Fruit fly (Drosophila melanogaster) whole organism, prepupa: ENCODE data around the gene ThrRS.

Experiments used
- CG10631 ChIP-seq: fragments of 200-800 bp; sonication (Bioruptor generic); optimal IDR thresholded peaks from 2 replicates; lab custom pipeline; 2016; ENCODE audit warnings: missing biosample characterization, missing genetic modification characterization
- CG10669 ChIP-seq: fragments of 200-800 bp; sonication (Bioruptor generic); optimal IDR thresholded peaks from 3 replicates; lab custom pipeline; 2018; ENCODE audit warnings: missing biosample characterization, mild to moderate bottlenecking, missing genetic modification characterization, moderate library complexity
- CG11294 ChIP-seq: fragments of 200-800 bp; sonication (Bioruptor generic); IDR thresholded peaks from 2 replicates; pipeline ENCODE4 v1.3.6; 2022; ENCODE audit warnings: missing biosample characterization, missing genetic modification characterization
- CG11902 ChIP-seq: fragments of 200-800 bp; sonication (Bioruptor generic); optimal IDR thresholded peaks from 3 replicates; lab custom pipeline; 2016; ENCODE audit warnings: missing biosample characterization, missing genetic modification characterization
- CG1621 ChIP-seq: fragments of 200-800 bp; sonication (Bioruptor generic); optimal IDR thresholded peaks from 3 replicates; lab custom pipeline; 2018; ENCODE audit warnings: missing biosample characterization, mild to moderate bottlenecking, missing genetic modification characterization
- CG16779 ChIP-seq: fragments of 200-800 bp; sonication (Bioruptor generic); optimal IDR thresholded peaks from 3 replicates; lab custom pipeline; 2017; ENCODE audit warnings: missing biosample characterization, mild to moderate bottlenecking, missing genetic modification characterization
- CG31627 ChIP-seq: fragments of 200-800 bp; sonication (Bioruptor generic); optimal IDR thresholded peaks from 3 replicates; lab custom pipeline; 2016; ENCODE audit warnings: missing biosample characterization, missing genetic modification characterization
- CG32006 ChIP-seq: fragments of 200-800 bp; sonication (Bioruptor generic); optimal IDR thresholded peaks from 3 replicates; lab custom pipeline; 2017; ENCODE audit warnings: missing biosample characterization, mild to moderate bottlenecking, missing genetic modification characterization
- CG3919 ChIP-seq: fragments of 200-800 bp; sonication (Bioruptor generic); optimal IDR thresholded peaks from 3 replicates; lab custom pipeline; 2016; ENCODE audit warnings: missing biosample characterization, missing genetic modification characterization
- CG4318 ChIP-seq: fragments of 200-800 bp; sonication (Bioruptor generic); optimal IDR thresholded peaks from 3 replicates; lab custom pipeline; 2017; ENCODE audit warnings: missing biosample characterization, mild to moderate bottlenecking, missing genetic modification characterization
- CG6808 ChIP-seq: fragments of 200-800 bp; sonication (Bioruptor generic); optimal IDR thresholded peaks from 3 replicates; lab custom pipeline; 2017; ENCODE audit warnings: missing biosample characterization, missing genetic modification characterization, mild to moderate bottlenecking, moderate library complexity, missing genetic modification reagents
- CG6854 ChIP-seq: fragments of 200-800 bp; sonication (Bioruptor generic); optimal IDR thresholded peaks from 2 replicates; lab custom pipeline; 2017; ENCODE audit warnings: missing biosample characterization, mild to moderate bottlenecking, missing genetic modification characterization
- CG7368 ChIP-seq: fragments of 200-800 bp; sonication (Bioruptor generic); optimal IDR thresholded peaks from 3 replicates; lab custom pipeline; 2016; ENCODE audit warnings: missing biosample characterization, missing genetic modification characterization
- CG8319 ChIP-seq: fragments of 200-800 bp; sonication (Bioruptor generic); optimal IDR thresholded peaks from 3 replicates; lab custom pipeline; 2016; ENCODE audit warnings: missing biosample characterization, missing genetic modification characterization
- CG8632 ChIP-seq: fragments of 200-800 bp; sonication (Bioruptor generic); optimal IDR thresholded peaks from 3 replicates; lab custom pipeline; 2016; ENCODE audit warnings: missing biosample characterization, missing genetic modification characterization
- CG9139 ChIP-seq: fragments of 200-800 bp; sonication (Bioruptor generic); optimal IDR thresholded peaks from 3 replicates; lab custom pipeline; 2017; ENCODE audit warnings: missing biosample characterization, mild to moderate bottlenecking, missing genetic modification characterization
- Eip75B ChIP-seq: fragments of 200-800 bp; sonication (Bioruptor generic); optimal IDR thresholded peaks from 3 replicates; lab custom pipeline; 2016; ENCODE audit warnings: missing biosample characterization, missing genetic modification characterization
- Eip78C ChIP-seq: fragments of 200-800 bp; sonication (Bioruptor generic); peaks from one replicate; lab custom pipeline; 2016; ENCODE audit warnings: missing biosample characterization, missing genetic modification characterization
- Ets21C ChIP-seq: fragments of 200-800 bp; sonication (Bioruptor generic); optimal IDR thresholded peaks from 3 replicates; lab custom pipeline; 2016; ENCODE audit warnings: missing biosample characterization, missing genetic modification characterization
- Ets96B ChIP-seq: fragments of 200-800 bp; optimal IDR thresholded peaks from 2 replicates; lab custom pipeline; 2019; ENCODE audit warnings: missing biosample characterization, mild to moderate bottlenecking, missing genetic modification characterization, moderate library complexity
- Gug ChIP-seq: fragments of 200-800 bp; sonication (Bioruptor generic); IDR thresholded peaks from 2 replicates; pipeline ENCODE4 v1.3.6; 2022; ENCODE audit warnings: missing biosample characterization, missing genetic modification characterization
- Hr39 ChIP-seq: fragments of 200-800 bp; sonication (Bioruptor generic); optimal IDR thresholded peaks from 2 replicates; lab custom pipeline; 2016; ENCODE audit warnings: missing biosample characterization, missing genetic modification characterization
- Hr4 ChIP-seq: fragments of 200-800 bp; sonication (Bioruptor generic); optimal IDR thresholded peaks from 3 replicates; lab custom pipeline; 2016; ENCODE audit warnings: missing biosample characterization, missing genetic modification characterization
- Lpt ChIP-seq: fragments of 200-800 bp; sonication (Bioruptor generic); optimal IDR thresholded peaks from 3 replicates; lab custom pipeline; 2016; ENCODE audit warnings: missing biosample characterization, missing genetic modification characterization
- Met ChIP-seq: fragments of 200-800 bp; sonication (Bioruptor generic); optimal IDR thresholded peaks from 3 replicates; lab custom pipeline; 2016; ENCODE audit warnings: missing biosample characterization, missing genetic modification characterization
- OdsH ChIP-seq: fragments of 200-800 bp; sonication (Bioruptor generic); optimal IDR thresholded peaks from 3 replicates; lab custom pipeline; 2016; ENCODE audit warnings: missing biosample characterization, missing genetic modification characterization
- Sox14 ChIP-seq: fragments of 200-800 bp; sonication (Bioruptor generic); optimal IDR thresholded peaks from 3 replicates; lab custom pipeline; 2016; ENCODE audit warnings: missing biosample characterization, missing genetic modification characterization
- achi ChIP-seq: fragments of 200-800 bp; sonication (Bioruptor generic); optimal IDR thresholded peaks from 3 replicates; lab custom pipeline; 2016; ENCODE audit warnings: missing biosample characterization, missing genetic modification characterization
- acj6 ChIP-seq: fragments of 200-800 bp; sonication (Bioruptor generic); optimal IDR thresholded peaks from 3 replicates; lab custom pipeline; 2016; ENCODE audit warnings: missing biosample characterization, missing genetic modification characterization
- cyc ChIP-seq: fragments of 200-800 bp; sonication (Bioruptor generic); optimal IDR thresholded peaks from 3 replicates; lab custom pipeline; 2016; ENCODE audit warnings: missing biosample characterization, missing genetic modification characterization
- dac ChIP-seq: fragments of 200-800 bp; sonication (Bioruptor generic); optimal IDR thresholded peaks from 2 replicates; lab custom pipeline; 2017; ENCODE audit warnings: missing biosample characterization, mild to moderate bottlenecking, missing genetic modification characterization
- dsx ChIP-seq: fragments of 200-800 bp; optimal IDR thresholded peaks from 3 replicates; lab custom pipeline; 2019; ENCODE audit warnings: missing biosample characterization, mild to moderate bottlenecking, missing genetic modification characterization, moderate library complexity; ENCODE audit not compliant: poor library complexity, severe bottlenecking
- esn ChIP-seq: fragments of 200-800 bp; sonication (Bioruptor generic); optimal IDR thresholded peaks from 2 replicates; lab custom pipeline; 2016; ENCODE audit warnings: missing biosample characterization, mild to moderate bottlenecking, missing genetic modification characterization, moderate library complexity
- fd59A ChIP-seq: fragments of 200-800 bp; sonication (Bioruptor generic); optimal IDR thresholded peaks from 2 replicates; lab custom pipeline; 2017; ENCODE audit warnings: missing biosample characterization, mild to moderate bottlenecking, missing genetic modification characterization, missing genetic modification reagents
- fkh ChIP-seq: fragments of 200-800 bp; sonication (Bioruptor generic); optimal IDR thresholded peaks from 3 replicates; lab custom pipeline; 2017; ENCODE audit warnings: missing biosample characterization, mild to moderate bottlenecking, missing genetic modification characterization, moderate library complexity
- lz ChIP-seq: fragments of 200-800 bp; sonication (Bioruptor generic); optimal IDR thresholded peaks from 3 replicates; lab custom pipeline; 2016; ENCODE audit warnings: missing biosample characterization, missing genetic modification characterization
- pdm3 ChIP-seq: fragments of 200-800 bp; sonication (Bioruptor generic); optimal IDR thresholded peaks from 3 replicates; lab custom pipeline; 2016; ENCODE audit warnings: missing biosample characterization, missing genetic modification characterization
- spab ChIP-seq: fragments of 200-800 bp; sonication (Bioruptor generic); optimal IDR thresholded peaks from 2 replicates; lab custom pipeline; 2017; ENCODE audit warnings: missing biosample characterization, mild to moderate bottlenecking, missing genetic modification characterization, missing genetic modification reagents
- ss ChIP-seq, 2 experiments: fragments of 200-800 bp; sonication (Bioruptor generic); optimal IDR thresholded peaks; 2 replicates in 1 of 2; 3 replicates in 1 of 2; lab custom pipeline; 2017 to 2018; ENCODE audit warnings: mild to moderate bottlenecking in 2 of 2, missing biosample characterization in 2 of 2, missing genetic modification characterization in 2 of 2, moderate library complexity in 1 of 2
- svp ChIP-seq: fragments of 200-800 bp; sonication (Bioruptor generic); peaks from one replicate; lab custom pipeline; 2016; ENCODE audit warnings: missing biosample characterization, missing genetic modification characterization
- topi ChIP-seq: fragments of 200-800 bp; sonication (Bioruptor generic); optimal IDR thresholded peaks from 3 replicates; lab custom pipeline; 2016; ENCODE audit warnings: missing biosample characterization, missing genetic modification characterization
- vri ChIP-seq: fragments of 200-800 bp; sonication (Bioruptor generic); optimal IDR thresholded peaks from 3 replicates; lab custom pipeline; 2016; ENCODE audit warnings: missing biosample characterization, mild to moderate bottlenecking, missing genetic modification characterization

Gene ThrRS

DNA sequence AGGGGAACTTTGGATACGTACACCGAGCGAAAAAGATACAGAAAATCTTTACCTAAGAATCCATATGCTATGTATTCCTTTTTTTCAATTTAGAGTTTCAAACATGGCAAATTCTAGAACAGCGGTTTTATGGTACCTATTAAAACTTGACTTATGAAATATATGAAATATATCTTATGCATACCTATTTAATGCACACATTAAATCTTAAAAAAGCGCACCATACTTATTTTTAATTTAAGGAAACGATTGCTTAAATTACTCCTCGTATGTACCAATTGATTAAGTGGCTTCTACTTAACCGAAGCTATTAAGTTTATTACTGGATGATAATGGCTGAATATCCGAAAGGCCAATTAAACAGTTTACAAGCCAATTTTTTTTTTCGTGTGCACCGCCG, 16.4 kb downstream of the ThrRS start (continued):
- TF ChIP-seq dsx (GFP tag; lab: Kevin White, UChicago), result no peak
- no peak for TF ChIP-seq CG16779 (tag; lab: Kevin White, UChicago)
- TF ChIP-seq Hr4, result peak; percentile 34
- peak; percentile 23 for TF ChIP-seq Eip75B (GFP tag; lab: Kevin White, UChicago)
- TF ChIP-seq vri (GFP tag; lab: Kevin White, UChicago), result no peak
- peak; percentile 26 for TF ChIP-seq Met
- peak; percentile 11 for TF ChIP-seq pdm3 (GFP tag; lab: Kevin White, UChicago)
- TF ChIP-seq acj6 (GFP tag; lab: Kevin White, UChicago), result no peak
- TF ChIP-seq fkh (GFP tag; lab: Kevin White, UChicago), result no peak
- no peak for TF ChIP-seq CG7368
- no peak for TF ChIP-seq Gug (GFP tag; lab: Robert Waterston, UW)
- peak; percentile 5 for TF ChIP-seq OdsH
- TF ChIP-seq svp (GFP tag; lab: Kevin White, UChicago), result peak; percentile 49
- TF ChIP-seq dac, result no peak
- TF ChIP-seq CG8319 (GFP tag; lab: Kevin White, UChicago), result no peak
- TF ChIP-seq CG10631 (GFP tag; lab: Kevin White, UChicago), result peak; percentile 21
- TF ChIP-seq CG9139 (GFP tag; lab: Kevin White, UChicago), result no peak
- TF ChIP-seq CG1621, result no peak
- TF ChIP-seq esn, result no peak
- no peak for TF ChIP-seq Ets21C (GFP tag; lab: Kevin White, UChicago)
- no peak for TF ChIP-seq CG4318 (GFP tag; lab: Kevin White, UChicago)
- no peak for TF ChIP-seq Hr39
- TF ChIP-seq Lpt (GFP tag; lab: Kevin White, UChicago), result no peak
- no peak for TF ChIP-seq CG6854 (GFP tag; lab: Kevin White, UChicago)
- no peak for TF ChIP-seq Ets96B (tag; lab: Kevin White, UChicago)
- TF ChIP-seq ss (GFP tag; optimal IDR thresholded peaks at IDR 0.05; lab: Kevin White, UChicago), result no peak
- TF ChIP-seq CG11294, result no peak
- no peak for TF ChIP-seq lz
- TF ChIP-seq CG11902 (GFP tag; lab: Kevin White, UChicago), result no peak
- no peak for TF ChIP-seq CG8632 (GFP tag; lab: Kevin White, UChicago)
- peak; percentile 7 for TF ChIP-seq Sox14 (GFP tag; lab: Kevin White, UChicago)
- TF ChIP-seq fd59A, result no peak

DNA sequence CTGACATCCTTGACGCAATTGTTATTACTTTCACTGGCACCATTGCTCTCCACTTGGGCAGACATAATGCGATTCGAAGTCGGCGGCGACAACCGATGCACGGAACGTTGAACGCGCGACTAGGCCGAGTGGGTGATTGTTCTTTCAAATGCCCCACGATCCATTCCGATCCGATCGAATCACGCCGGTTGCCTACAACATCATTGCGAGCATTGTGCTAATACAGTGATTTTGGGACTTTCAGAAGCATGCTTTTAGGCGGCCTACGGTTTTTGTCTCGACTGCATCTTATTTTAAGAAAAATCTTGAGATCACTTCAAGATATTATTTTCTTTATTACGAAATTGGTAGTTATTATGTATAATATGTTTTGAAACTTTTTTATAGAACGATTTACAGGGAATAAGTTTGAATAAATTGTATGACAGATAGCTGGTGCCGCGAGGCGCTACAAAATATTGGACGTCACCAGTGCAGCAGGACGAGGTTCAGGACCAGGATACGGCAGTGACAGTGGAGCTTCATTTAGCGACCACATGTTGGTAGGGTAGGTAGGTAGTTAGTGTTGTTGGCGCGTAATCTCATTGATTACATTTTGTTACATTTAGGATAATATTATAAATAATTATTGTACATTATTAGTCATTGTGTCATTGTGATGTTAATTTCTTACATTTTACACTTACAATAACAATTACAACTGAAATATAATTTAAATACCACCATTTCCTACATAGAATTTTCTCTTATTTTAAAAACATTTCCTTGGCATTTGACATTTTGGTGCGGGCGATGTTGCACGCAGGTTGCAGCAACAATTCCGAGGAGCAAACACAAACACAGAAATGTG, 29.9 kb downstream of the ThrRS start, which contains the start of gene rho-6:
Gene rho-6, minus strand, starts transcription at position 137 of the 850 bp plus-strand sequence.
- TF ChIP-seq CG3919, result peak; percentile 15
- no peak for TF ChIP-seq dac
- peak; percentile 8 for TF ChIP-seq OdsH
- no peak for TF ChIP-seq CG4318 (GFP tag; lab: Kevin White, UChicago)
- peak; percentile 2 for TF ChIP-seq pdm3 (GFP tag; lab: Kevin White, UChicago)
- TF ChIP-seq acj6 (GFP tag; lab: Kevin White, UChicago), result peak; percentile 6
- peak; percentile 37 for TF ChIP-seq achi (GFP tag; lab: Kevin White, UChicago)
- TF ChIP-seq Hr4, result peak; percentile 35
- TF ChIP-seq spab (GFP tag; lab: Kevin White, UChicago), result no peak
- peak; percentile 63 for TF ChIP-seq Eip78C (GFP tag; lab: Kevin White, UChicago)
- peak; percentile 52 for TF ChIP-seq CG32006 (GFP tag; lab: Kevin White, UChicago)
- peak; percentile 0 for TF ChIP-seq CG10631 (GFP tag; lab: Kevin White, UChicago)

DNA sequence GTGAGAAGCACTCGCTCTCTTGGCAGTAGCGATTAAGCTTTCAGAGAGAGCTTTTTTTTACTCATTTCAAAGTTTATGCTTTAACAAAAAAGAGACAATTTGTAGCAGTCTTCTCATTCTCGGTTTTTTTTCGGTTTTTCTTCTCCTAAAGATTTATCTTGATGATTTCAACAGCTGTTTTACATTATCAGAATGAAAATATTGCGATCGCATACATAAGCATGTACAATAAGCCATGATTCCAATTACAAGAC, 30.5 kb downstream of the ThrRS start:
- no peak for TF ChIP-seq Eip75B (GFP tag; lab: Kevin White, UChicago)
- no peak for TF ChIP-seq CG6808 (GFP tag; lab: Kevin White, UChicago)
- TF ChIP-seq CG7368, result no peak
- TF ChIP-seq CG9139 (GFP tag; lab: Kevin White, UChicago), result no peak
- no peak for TF ChIP-seq CG8632 (GFP tag; lab: Kevin White, UChicago)
- TF ChIP-seq cyc (GFP tag; lab: Kevin White, UChicago), result no peak
- TF ChIP-seq topi (GFP tag; lab: Kevin White, UChicago), result no peak
- TF ChIP-seq CG31627 (GFP tag; lab: Kevin White, UChicago), result no peak
- TF ChIP-seq CG10669, result no peak
